Worm (Caenorhabditis elegans): ENCODE results near the gene gst-34.

The gst-34 gene

DNA sequence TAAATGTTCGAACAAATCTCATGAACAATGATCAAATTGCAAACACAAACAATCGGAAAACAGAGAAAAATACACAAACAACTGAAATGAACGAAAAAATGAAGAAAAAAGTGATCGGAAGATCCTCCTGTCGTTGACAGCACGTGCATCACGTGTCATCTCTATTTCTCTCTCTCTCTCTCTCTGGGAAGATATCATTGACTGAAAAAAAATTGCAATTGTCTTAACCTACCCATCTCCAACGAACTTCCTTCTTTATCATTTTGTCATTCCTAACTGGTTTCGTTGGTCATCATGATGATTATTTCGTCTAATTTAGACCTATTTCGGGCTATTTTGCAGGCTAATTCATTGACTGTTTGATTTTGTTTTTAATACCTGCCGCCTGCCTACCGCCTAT is 22.3 kb upstream of the gst-34 start:
- TF ChIP-seq ceh-13 (GFP tag; optimal IDR thresholded peaks at IDR 0.05): no peak
- TF ChIP-seq ceh-36 (tag; optimal IDR thresholded peaks at IDR 0.05): no peak
- TF ChIP-seq pes-1 (GFP tag; IDR thresholded peaks at IDR 0.05): no peak
- no peak for TF ChIP-seq tra-4 (tag; optimal IDR thresholded peaks at IDR 0.05)
- no peak for TF ChIP-seq tbx-37 (GFP tag; conservative IDR thresholded peaks at IDR 0.05)
- TF ChIP-seq sea-1 (GFP tag; conservative IDR thresholded peaks at IDR 0.05): no peak
- TF ChIP-seq F13C5.2 (tag; optimal IDR thresholded peaks at IDR 0.05): no peak
- no peak for TF ChIP-seq B0310.2 (tag; optimal IDR thresholded peaks at IDR 0.05)
- TF ChIP-seq ama-1 (optimal IDR thresholded peaks at IDR 0.05): no peak
- TF ChIP-seq hnd-1 (tag; optimal IDR thresholded peaks at IDR 0.05): no peak
- TF ChIP-seq hmg-4 (GFP tag; optimal IDR thresholded peaks at IDR 0.05): no peak

DNA sequence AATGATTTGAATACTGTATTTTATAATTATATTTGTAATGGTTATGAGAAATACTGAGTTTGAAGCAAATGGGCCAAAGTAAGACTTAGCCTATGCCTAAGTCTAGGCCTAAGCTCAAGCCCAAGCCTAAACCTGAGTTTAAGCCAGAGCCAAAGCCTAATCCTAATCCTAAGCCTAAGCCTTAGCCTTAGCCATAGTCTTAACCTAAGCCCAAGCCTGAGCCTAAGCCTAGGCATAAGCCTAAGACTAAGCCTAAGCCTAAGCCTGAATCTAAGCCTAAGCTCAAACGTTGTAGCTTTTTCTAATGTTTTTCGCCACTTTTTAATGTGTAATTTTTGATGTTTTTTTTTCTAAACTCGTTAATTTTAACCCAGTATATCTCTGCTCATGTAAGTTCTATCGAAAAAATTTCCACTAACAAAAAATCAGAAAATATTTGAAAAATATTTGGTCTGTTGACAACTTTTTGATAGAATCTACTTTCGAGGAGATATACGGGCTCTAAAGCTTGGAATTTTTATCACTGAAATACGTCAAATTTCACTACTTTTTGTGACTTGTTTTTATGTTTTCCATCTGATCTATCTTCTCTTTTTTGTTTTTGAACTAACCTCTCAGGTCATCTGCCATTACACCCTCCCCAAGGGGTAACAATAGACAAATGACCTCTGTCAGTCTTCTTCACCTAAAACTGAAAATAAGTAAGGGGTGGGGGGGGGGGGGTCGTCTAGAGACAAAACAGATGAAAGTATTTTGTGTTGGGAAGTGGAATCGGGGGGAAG is 21.2 kb upstream of the gst-34 start:
- TF ChIP-seq hnd-1 (tag; optimal IDR thresholded peaks at IDR 0.05) (no peak), ceh-36 (tag; optimal IDR thresholded peaks at IDR 0.05) (peak; percentile 61)

DNA sequence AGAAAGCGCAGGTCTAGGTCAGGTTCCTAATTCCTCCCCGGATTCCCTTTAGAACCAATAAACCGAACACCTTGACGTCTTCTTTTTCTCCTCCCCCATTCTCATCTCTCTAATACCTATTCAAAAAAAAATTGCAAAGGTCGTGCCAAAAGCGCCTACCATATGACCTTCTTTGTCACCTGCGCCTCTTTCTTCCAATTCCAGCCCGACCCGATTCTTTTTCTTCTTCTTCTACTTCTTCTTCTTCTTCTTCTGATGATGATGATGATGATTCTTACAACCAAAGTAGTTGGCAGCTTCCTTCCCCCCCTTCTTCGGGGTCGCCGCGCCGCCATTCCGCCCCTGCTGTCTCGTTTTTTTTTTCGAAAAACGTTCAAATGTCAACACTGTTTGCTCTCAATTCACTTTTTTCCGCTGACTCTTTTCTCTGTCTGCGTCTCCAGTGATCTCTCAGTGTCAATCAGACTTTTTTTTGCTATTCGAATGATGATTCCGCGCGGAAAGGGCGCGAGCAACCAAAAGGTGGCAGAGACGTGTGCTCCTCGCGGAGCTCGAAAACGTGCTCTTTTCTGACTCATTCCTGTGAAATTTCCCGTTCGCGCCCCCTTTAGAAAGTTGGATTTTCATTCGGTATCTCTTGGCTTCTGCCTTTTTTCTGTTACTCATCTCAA is 20.5 kb upstream of the gst-34 start:
- TF ChIP-seq sea-1 (GFP tag; conservative IDR thresholded peaks at IDR 0.05) (no peak), scrt-1 (GFP tag; IDR thresholded peaks at IDR 0.05) (no peak), pes-1 (GFP tag; IDR thresholded peaks at IDR 0.05) (no peak), ets-7 (tag; optimal IDR thresholded peaks at IDR 0.05) (no peak), ceh-13 (GFP tag; optimal IDR thresholded peaks at IDR 0.05) (no peak), F13C5.2 (tag; optimal IDR thresholded peaks at IDR 0.05) (no peak), hmbx-1 (tag; optimal IDR thresholded peaks at IDR 0.05) (no peak), tbx-37 (GFP tag; conservative IDR thresholded peaks at IDR 0.05) (no peak), flt-1 (GFP tag; IDR thresholded peaks at IDR 0.05) (no peak)

DNA sequence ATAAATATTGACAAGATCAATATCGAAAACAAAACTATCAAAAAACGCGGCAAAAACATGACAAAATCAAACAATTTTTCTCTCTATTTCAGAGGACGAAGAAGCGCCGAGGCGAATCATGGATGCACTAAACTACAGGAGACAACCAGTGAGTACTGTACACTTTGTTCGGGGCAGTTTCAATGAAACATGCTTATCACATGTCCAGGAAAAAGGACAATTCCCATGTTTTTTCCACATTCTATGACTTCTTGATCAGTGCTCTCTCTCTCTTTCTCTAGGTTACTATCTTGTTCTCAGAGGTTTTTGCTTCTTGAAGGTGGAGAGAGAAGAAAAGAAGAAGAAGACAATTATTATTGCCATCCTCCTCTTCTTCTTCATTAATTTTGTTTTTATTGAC is 14.5 kb upstream of the gst-34 start:
- TF ChIP-seq hmbx-1 (tag; optimal IDR thresholded peaks at IDR 0.05) (no peak), tra-4 (tag; optimal IDR thresholded peaks at IDR 0.05) (no peak)

DNA sequence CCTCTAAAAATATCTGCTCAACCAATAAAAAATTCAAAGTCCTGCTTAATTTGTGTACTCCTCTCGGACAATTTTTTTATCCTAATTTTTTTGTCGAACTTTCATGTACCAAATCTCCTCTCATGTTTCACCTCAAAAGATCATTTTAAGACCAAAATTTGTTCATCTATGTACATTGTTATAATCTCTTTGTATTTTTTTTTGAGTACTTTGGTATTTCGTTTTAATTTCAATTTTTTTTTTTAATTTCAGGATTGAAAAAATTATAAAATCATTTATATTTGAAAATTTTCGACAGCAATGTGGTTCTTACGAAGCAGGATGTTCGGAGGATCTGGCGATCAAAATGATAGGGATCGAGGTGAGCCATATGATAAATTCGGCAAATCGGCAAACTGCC is 13.4 kb upstream of the gst-34 start, which contains the start of gene spsb-1:
TSS of gene spsb-1 (plus strand) at position 301 of the 400 bp plus-strand sequence.
- TF ChIP-seq tbx-11 (GFP tag; IDR thresholded peaks at IDR 0.05) (no peak), scrt-1 (GFP tag; IDR thresholded peaks at IDR 0.05) (no peak), hnd-1 (tag; optimal IDR thresholded peaks at IDR 0.05) (no peak), hmbx-1 (tag; optimal IDR thresholded peaks at IDR 0.05) (no peak), F13C5.2 (tag; optimal IDR thresholded peaks at IDR 0.05) (no peak), ama-1 (optimal IDR thresholded peaks at IDR 0.05) (no peak), tbx-37 (GFP tag; conservative IDR thresholded peaks at IDR 0.05) (no peak), ceh-36 (tag; optimal IDR thresholded peaks at IDR 0.05) (no peak), pes-1 (GFP tag; IDR thresholded peaks at IDR 0.05) (no peak), hmg-4 (GFP tag; optimal IDR thresholded peaks at IDR 0.05) (no peak), flt-1 (GFP tag; IDR thresholded peaks at IDR 0.05) (no peak), aly-1 (tag; optimal IDR thresholded peaks at IDR 0.05) (no peak), ceh-13 (GFP tag; optimal IDR thresholded peaks at IDR 0.05) (no peak), tra-4 (tag; optimal IDR thresholded peaks at IDR 0.05) (no peak), sea-1 (GFP tag; conservative IDR thresholded peaks at IDR 0.05) (no peak), ets-7 (tag; optimal IDR thresholded peaks at IDR 0.05) (no peak), B0310.2 (tag; optimal IDR thresholded peaks at IDR 0.05) (no peak)

DNA sequence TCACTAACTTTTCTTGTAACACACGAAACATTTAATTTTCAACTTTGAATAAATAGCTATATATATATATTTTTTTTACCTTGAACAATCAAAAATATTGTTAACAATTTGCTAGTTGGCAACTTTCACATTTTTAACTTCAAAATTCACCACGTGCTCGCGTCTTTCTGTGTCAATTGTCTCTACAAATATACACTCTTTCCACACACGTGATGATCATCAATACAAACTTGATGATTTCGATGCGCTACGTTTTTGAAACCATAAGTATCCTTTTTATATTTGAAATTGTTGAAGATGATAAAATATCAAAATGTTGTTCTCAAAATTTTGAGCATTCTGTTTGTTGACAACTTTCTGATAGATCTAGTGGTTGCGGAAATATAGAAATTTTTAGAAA is 12.3 kb upstream of the gst-34 start:
- TF ChIP-seq pes-1 (GFP tag; IDR thresholded peaks at IDR 0.05) (no peak), aly-1 (tag; optimal IDR thresholded peaks at IDR 0.05) (no peak)

DNA sequence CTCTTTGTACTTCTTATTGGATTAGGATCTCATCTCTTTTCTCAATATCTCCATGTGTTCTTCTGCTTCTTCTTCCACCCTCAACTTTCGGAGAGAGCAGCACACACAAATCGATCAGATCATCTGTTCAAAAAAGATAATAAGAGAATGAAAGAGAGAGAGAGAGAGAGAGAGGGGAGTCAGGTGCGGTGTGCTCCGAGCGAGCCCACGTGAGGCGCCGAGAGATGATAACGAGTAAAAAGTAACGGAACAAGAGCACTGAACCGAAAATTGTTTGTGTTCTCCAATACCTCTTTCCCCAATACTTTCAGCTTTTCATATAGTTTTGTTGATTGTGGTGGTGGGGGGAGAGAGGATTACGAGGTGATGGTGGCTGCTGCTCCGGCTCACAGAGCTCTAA is 10.9 kb upstream of the gst-34 start:
- no peak for TF ChIP-seq pes-1 (GFP tag; IDR thresholded peaks at IDR 0.05)
- no peak for TF ChIP-seq F13C5.2 (tag; optimal IDR thresholded peaks at IDR 0.05)
- no peak for TF ChIP-seq sea-1 (GFP tag; conservative IDR thresholded peaks at IDR 0.05)
- TF ChIP-seq ets-7 (tag; optimal IDR thresholded peaks at IDR 0.05): no peak
- TF ChIP-seq tra-4 (tag; optimal IDR thresholded peaks at IDR 0.05): no peak
- TF ChIP-seq hmbx-1 (tag; optimal IDR thresholded peaks at IDR 0.05): no peak
- no peak for TF ChIP-seq ama-1 (optimal IDR thresholded peaks at IDR 0.05)

DNA sequence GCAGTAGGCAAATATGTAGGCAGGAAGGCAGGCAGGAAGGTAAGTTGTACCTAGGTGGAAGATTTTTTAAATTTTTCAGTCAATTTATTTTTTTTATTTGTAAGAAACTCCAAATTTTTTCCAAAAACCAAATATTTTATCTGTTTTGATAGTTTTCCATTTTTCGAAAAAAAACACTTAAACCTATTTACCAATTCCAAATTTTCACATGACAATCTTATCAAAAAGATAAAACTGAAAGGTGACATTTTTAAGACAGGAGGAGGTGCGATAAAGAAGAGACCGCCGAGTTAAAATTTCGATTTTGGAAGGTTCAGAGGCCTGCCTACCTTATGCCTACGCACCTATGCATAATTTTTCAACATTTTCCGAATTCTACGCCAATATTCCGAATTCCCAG is 7.9 kb upstream of the gst-34 start:
- TF ChIP-seq F13C5.2 (tag; optimal IDR thresholded peaks at IDR 0.05): no peak
- no peak for TF ChIP-seq hmbx-1 (tag; optimal IDR thresholded peaks at IDR 0.05)
- no peak for TF ChIP-seq ceh-36 (tag; optimal IDR thresholded peaks at IDR 0.05)
- no peak for TF ChIP-seq ama-1 (optimal IDR thresholded peaks at IDR 0.05)
- no peak for TF ChIP-seq ceh-13 (GFP tag; optimal IDR thresholded peaks at IDR 0.05)
- no peak for TF ChIP-seq hnd-1 (tag; optimal IDR thresholded peaks at IDR 0.05)
- no peak for TF ChIP-seq flt-1 (GFP tag; IDR thresholded peaks at IDR 0.05)
- TF ChIP-seq tra-4 (tag; optimal IDR thresholded peaks at IDR 0.05): no peak
- no peak for TF ChIP-seq sea-1 (GFP tag; conservative IDR thresholded peaks at IDR 0.05)
- no peak for TF ChIP-seq tbx-37 (GFP tag; conservative IDR thresholded peaks at IDR 0.05)
- TF ChIP-seq tbx-11 (GFP tag; IDR thresholded peaks at IDR 0.05): no peak
- no peak for TF ChIP-seq hmg-4 (GFP tag; optimal IDR thresholded peaks at IDR 0.05)
- no peak for TF ChIP-seq scrt-1 (GFP tag; IDR thresholded peaks at IDR 0.05)
- TF ChIP-seq pes-1 (GFP tag; IDR thresholded peaks at IDR 0.05): no peak
- TF ChIP-seq B0310.2 (tag; optimal IDR thresholded peaks at IDR 0.05): no peak
- TF ChIP-seq aly-1 (tag; optimal IDR thresholded peaks at IDR 0.05): no peak
